Worm (Caenorhabditis elegans) whole organism, young adult: ENCODE measurements around the gene Y73C8B.2.

ENCODE experiments used
- F10E7.11 ChIP-seq: sonication (generic microtip); optimal IDR thresholded peaks from 2 replicates; lab custom pipeline; 2017; ENCODE audit warnings: mild to moderate bottlenecking, missing genetic modification characterization, moderate library complexity, missing compliant biosample characterization
- F57C9.4 ChIP-seq: sonication (generic microtip); optimal IDR thresholded peaks from 2 replicates; lab custom pipeline; 2017; ENCODE audit warnings: mild to moderate bottlenecking, missing genetic modification characterization, missing compliant biosample characterization
- Y67H2A.10 ChIP-seq: fragments of 200-800 bp; sonication (Bioruptor generic); conservative IDR thresholded peaks from 2 replicates; pipeline ENCODE4 v1.3.6; 2022; ENCODE audit warnings: missing genetic modification reagents, missing genetic modification characterization, missing compliant biosample characterization
- ama-1 ChIP-seq, 3 experiments: fragments of 150-350 bp in 1 of 3; sonication (generic microtip) in 2 of 3; optimal IDR thresholded peaks; 2 replicates each; lab custom pipeline; 2014 to 2018; ENCODE audit warnings: missing biosample characterization in 2 of 3, missing genetic modification characterization in 2 of 3, missing genetic modification reagents in 2 of 3
- ceh-58 ChIP-seq: fragments of 200-800 bp; sonication (Bioruptor generic); IDR thresholded peaks from 2 replicates; pipeline ENCODE4 v1.3.6; 2022; ENCODE audit warnings: missing genetic modification characterization, missing compliant biosample characterization
- dpff-1 ChIP-seq: sonication (generic microtip); optimal IDR thresholded peaks from 2 replicates; lab custom pipeline; 2017; ENCODE audit warnings: mild to moderate bottlenecking, missing genetic modification characterization, missing compliant biosample characterization
- nfya-1 ChIP-seq: sonication (generic microtip); optimal IDR thresholded peaks from 2 replicates; lab custom pipeline; 2017; ENCODE audit warnings: antibody characterized with exemption, missing compliant biosample characterization, missing genetic modification characterization, borderline replicate concordance; ENCODE audit not compliant: insufficient read depth

- TF ChIP-seq ceh-58 (GFP tag; lab: Robert Waterston, UW), result no peak
- TF ChIP-seq F10E7.11, result no peak
- no peak for TF ChIP-seq Y67H2A.10 (GFP tag; lab: Robert Waterston, UW)
- no peak for TF ChIP-seq nfya-1 (tag; lab: Kevin White, UChicago)
- TF ChIP-seq dpff-1 (tag; lab: Kevin White, UChicago), result no peak
- TF ChIP-seq ama-1 (optimal IDR thresholded peaks at IDR 0.05; lab: Kevin White, UChicago), result no peak
- TF ChIP-seq ama-1 (GFP tag; optimal IDR thresholded peaks at IDR 0.05; lab: Kevin White, UChicago), result no peak
- TF ChIP-seq F57C9.4, result no peak
Measured at ce11 chrV:3208940-3209339, 14.1 kb upstream of the Y73C8B.2 start.
